Worm (Caenorhabditis elegans) whole organism, L3 larva: ENCODE data around the gene F59A6.13.

Experiments used
- R02D3.7 ChIP-seq: fragments of 150-350 bp; optimal IDR thresholded peaks from 2 replicates; lab custom pipeline; 2014; ENCODE audit warnings: missing biosample characterization, missing genetic modification characterization
- ZK546.5 ChIP-seq: sonication (generic microtip); optimal IDR thresholded peaks from 2 replicates; lab custom pipeline; 2017; ENCODE audit warnings: missing biosample characterization, missing genetic modification characterization
- aly-2 ChIP-seq: fragments of 150-350 bp; optimal IDR thresholded peaks from 2 replicates; lab custom pipeline; 2014; ENCODE audit warnings: missing biosample characterization, missing genetic modification characterization
- ceh-16 ChIP-seq: sonication (generic microtip); optimal IDR thresholded peaks from 2 replicates; lab custom pipeline; 2017; ENCODE audit warnings: missing biosample characterization, missing genetic modification characterization
- ceh-28 ChIP-seq: fragments of 150-350 bp; optimal IDR thresholded peaks from 2 replicates; lab custom pipeline; 2014; ENCODE audit warnings: missing biosample characterization, missing genetic modification reagents, missing genetic modification characterization
- ceh-82 ChIP-seq: fragments of 150-350 bp; optimal IDR thresholded peaks from 2 replicates; lab custom pipeline; 2014; ENCODE audit warnings: missing biosample characterization, missing genetic modification characterization
- daf-12 ChIP-seq: fragments of 150-350 bp; optimal IDR thresholded peaks from 2 replicates; lab custom pipeline; 2014; ENCODE audit warnings: missing biosample characterization, missing genetic modification reagents, missing genetic modification characterization
- egl-27 ChIP-seq: sonication (generic microtip); optimal IDR thresholded peaks from 4 replicates; lab custom pipeline; 2017; ENCODE audit warnings: missing biosample characterization, missing genetic modification reagents, missing genetic modification characterization
- elt-2 ChIP-seq: sonication (generic microtip); optimal IDR thresholded peaks from 2 replicates; lab custom pipeline; 2016; ENCODE audit warnings: missing genetic modification reagents, mild to moderate bottlenecking, missing genetic modification characterization, missing compliant biosample characterization
- eor-1 ChIP-seq, 2 experiments: fragments of 150-350 bp; optimal IDR thresholded peaks; 2 replicates each; lab custom pipeline; 2014 to 2018; ENCODE audit warnings: missing biosample characterization in 2 of 2, missing genetic modification characterization in 2 of 2
- fkh-10 ChIP-seq: sonication (generic microtip); optimal IDR thresholded peaks from 2 replicates; lab custom pipeline; 2017; ENCODE audit warnings: missing biosample characterization, missing genetic modification reagents, missing genetic modification characterization
- fkh-2 ChIP-seq: fragments of 150-350 bp; optimal IDR thresholded peaks from 2 replicates; lab custom pipeline; 2014; ENCODE audit warnings: missing biosample characterization, missing genetic modification reagents, missing genetic modification characterization
- fos-1 ChIP-seq: fragments of 150-350 bp; optimal IDR thresholded peaks from 2 replicates; lab custom pipeline; 2014; ENCODE audit warnings: missing biosample characterization, missing genetic modification characterization
- hmg-11 ChIP-seq: sonication (generic microtip); optimal IDR thresholded peaks from 2 replicates; lab custom pipeline; 2016; ENCODE audit warnings: missing genetic modification characterization, missing compliant biosample characterization
- jun-1 ChIP-seq: fragments of 150-350 bp; optimal IDR thresholded peaks from 2 replicates; lab custom pipeline; 2014; ENCODE audit warnings: missing biosample characterization, missing genetic modification reagents, missing genetic modification characterization
- lin-15B ChIP-seq: fragments of 150-350 bp; optimal IDR thresholded peaks from 2 replicates; lab custom pipeline; 2014; ENCODE audit warnings: missing biosample characterization, missing genetic modification characterization
- lsy-12 ChIP-seq: sonication (generic microtip); optimal IDR thresholded peaks from 2 replicates; lab custom pipeline; 2016; ENCODE audit warnings: mild to moderate bottlenecking, missing genetic modification characterization, missing compliant biosample characterization
- mdl-1 ChIP-seq: fragments of 150-350 bp; optimal IDR thresholded peaks from 2 replicates; lab custom pipeline; 2014; ENCODE audit warnings: missing biosample characterization, missing genetic modification characterization
- mml-1 ChIP-seq: fragments of 150-350 bp; sonication (generic microtip); optimal IDR thresholded peaks from 3 replicates; lab custom pipeline; 2014; ENCODE audit warnings: missing biosample characterization, missing genetic modification characterization
- nfya-1 ChIP-seq: sonication (generic microtip); optimal IDR thresholded peaks from 2 replicates; lab custom pipeline; 2017; ENCODE audit warnings: missing genetic modification characterization, mild to moderate bottlenecking, missing compliant biosample characterization, antibody characterized with exemption, moderate library complexity; ENCODE audit not compliant: insufficient read depth
- nhr-11 ChIP-seq: fragments of 150-350 bp; optimal IDR thresholded peaks from 2 replicates; lab custom pipeline; 2014; ENCODE audit warnings: missing biosample characterization, missing genetic modification characterization
- nhr-237 ChIP-seq: fragments of 150-350 bp; optimal IDR thresholded peaks from 2 replicates; lab custom pipeline; 2014; ENCODE audit warnings: missing biosample characterization, missing genetic modification characterization
- nhr-25 ChIP-seq: sonication (generic microtip); optimal IDR thresholded peaks from 2 replicates; lab custom pipeline; 2017; ENCODE audit warnings: missing biosample characterization, missing genetic modification characterization
- nhr-43 ChIP-seq: sonication (generic microtip); optimal IDR thresholded peaks from 2 replicates; lab custom pipeline; 2016; ENCODE audit warnings: mild to moderate bottlenecking, missing genetic modification characterization, missing compliant biosample characterization; ENCODE audit not compliant: poor library complexity, severe bottlenecking
- nhr-67 ChIP-seq: fragments of 150-350 bp; optimal IDR thresholded peaks from 2 replicates; lab custom pipeline; 2014; ENCODE audit warnings: missing biosample characterization, missing genetic modification characterization
- nhr-76 ChIP-seq: fragments of 150-350 bp; sonication (generic microtip); optimal IDR thresholded peaks from 5 replicates; lab custom pipeline; 2014; ENCODE audit warnings: missing biosample characterization, missing genetic modification characterization
- nhr-77 ChIP-seq: fragments of 150-350 bp; optimal IDR thresholded peaks from 2 replicates; lab custom pipeline; 2014; ENCODE audit warnings: missing biosample characterization, missing genetic modification characterization
- pqm-1 ChIP-seq: fragments of 150-350 bp; optimal IDR thresholded peaks from 2 replicates; lab custom pipeline; 2017; ENCODE audit warnings: missing biosample characterization, missing genetic modification characterization, inconsistent platforms
- sea-2 ChIP-seq: fragments of 150-350 bp; sonication (generic microtip); optimal IDR thresholded peaks from 4 replicates; lab custom pipeline; 2014; ENCODE audit warnings: missing biosample characterization, missing genetic modification reagents, missing genetic modification characterization
- snpc-4 ChIP-seq: fragments of 150-350 bp; optimal IDR thresholded peaks from 2 replicates; lab custom pipeline; 2014; ENCODE audit warnings: missing biosample characterization, missing genetic modification characterization
- tbx-2 ChIP-seq: sonication (generic microtip); optimal IDR thresholded peaks from 2 replicates; lab custom pipeline; 2016; ENCODE audit warnings: mild to moderate bottlenecking, missing genetic modification characterization, missing compliant biosample characterization
- unc-39 ChIP-seq: sonication (generic microtip); optimal IDR thresholded peaks from 4 replicates; lab custom pipeline; 2017; ENCODE audit warnings: missing biosample characterization, missing genetic modification characterization
- unc-62 ChIP-seq: fragments of 150-350 bp; sonication (generic microtip); optimal IDR thresholded peaks from 4 replicates; lab custom pipeline; 2014; ENCODE audit warnings: missing biosample characterization, missing genetic modification reagents, missing genetic modification characterization
- ztf-11 ChIP-seq: fragments of 150-350 bp; optimal IDR thresholded peaks from 2 replicates; lab custom pipeline; 2014; ENCODE audit warnings: missing biosample characterization, missing genetic modification characterization

The F59A6.13 gene

ce11 chrII:5066967-5067366, 44.4 kb downstream of the F59A6.13 start:
- TF ChIP-seq mdl-1 (tag; lab: Kevin White, UChicago) (no peak), nhr-237 (tag; lab: Kevin White, UChicago) (no peak), snpc-4 (tag; lab: Kevin White, UChicago) (no peak), lsy-12 (tag; lab: Kevin White, UChicago) (no peak), ceh-28 (tag; lab: Kevin White, UChicago) (no peak), nhr-76 (tag; lab: Kevin White, UChicago) (no peak), ZK546.5 (tag; lab: Kevin White, UChicago) (no peak), unc-62 (GFP tag; lab: Kevin White, UChicago) (no peak), ceh-82 (no peak), daf-12 (tag; lab: Kevin White, UChicago) (no peak), nhr-25 (tag; lab: Kevin White, UChicago) (no peak), sea-2 (no peak), fos-1 (tag; lab: Kevin White, UChicago) (no peak), nhr-11 (no peak), jun-1 (no peak), unc-39 (no peak), nfya-1 (tag; lab: Kevin White, UChicago) (no peak), nhr-67 (tag; lab: Kevin White, UChicago) (no peak)

ce11 chrII:5067927-5068326, 45.3 kb downstream of the F59A6.13 start, which contains the start of gene C27A2.8:
TSS of gene C27A2.8 (minus strand) at chrII:5068043.
- TF ChIP-seq hmg-11 (tag; lab: Kevin White, UChicago) (no peak), nhr-67 (tag; lab: Kevin White, UChicago) (no peak), mdl-1 (tag; lab: Kevin White, UChicago) (no peak), lsy-12 (tag; lab: Kevin White, UChicago) (no peak), ceh-82 (no peak), aly-2 (tag; lab: Kevin White, UChicago) (no peak), eor-1 (tag; optimal IDR thresholded peaks at IDR 0.05; lab: Kevin White, UChicago) (no peak), unc-39 (no peak), nhr-43 (tag; lab: Kevin White, UChicago) (no peak), ZK546.5 (tag; lab: Kevin White, UChicago) (no peak), daf-12 (tag; lab: Kevin White, UChicago) (no peak), lin-15B (no peak)

ce11 chrII:5069525-5069924, 46.9 kb downstream of the F59A6.13 start, which contains the start of gene idpb-2:
TSS of gene idpb-2 (minus strand) at chrII:5069625.
- TF ChIP-seq ztf-11 (tag; lab: Kevin White, UChicago): no peak
- no peak for TF ChIP-seq nhr-11
- no peak for TF ChIP-seq mml-1 (tag; lab: Kevin White, UChicago)
- TF ChIP-seq jun-1: no peak
- no peak for TF ChIP-seq fkh-2 (tag; lab: Kevin White, UChicago)
- no peak for TF ChIP-seq tbx-2 (tag; lab: Kevin White, UChicago)
- no peak for TF ChIP-seq egl-27 (tag; lab: Kevin White, UChicago)
- TF ChIP-seq fkh-10 (GFP tag; lab: Kevin White, UChicago): no peak
- no peak for TF ChIP-seq eor-1 (tag; optimal IDR thresholded peaks at IDR 0.05; lab: Kevin White, UChicago)
- TF ChIP-seq elt-2 (tag; lab: Kevin White, UChicago): no peak
- TF ChIP-seq unc-39: no peak
- no peak for TF ChIP-seq mdl-1 (tag; lab: Kevin White, UChicago)
- TF ChIP-seq R02D3.7 (tag; lab: Kevin White, UChicago): no peak
- no peak for TF ChIP-seq ceh-82
- TF ChIP-seq pqm-1 (tag; lab: Kevin White, UChicago): no peak

- TF ChIP-seq nhr-77 (tag; lab: Kevin White, UChicago) (no peak), ceh-82 (no peak), R02D3.7 (tag; lab: Kevin White, UChicago) (no peak), ceh-16 (tag; lab: Kevin White, UChicago) (no peak)
Observed at ce11 chrII:5071265-5071664, 48.7 kb downstream of the F59A6.13 start, which contains the start of gene C27A2.7. TSS of gene C27A2.7 (minus strand) at chrII:5071365.
